Worm (Caenorhabditis elegans) whole organism, L3 larva: ENCODE results near the gene T20G5.13.

ENCODE experiments used
- R02D3.7 ChIP-seq: fragments of 150-350 bp; optimal IDR thresholded peaks from 2 replicates; lab custom pipeline; 2014; ENCODE audit warnings: missing biosample characterization, missing genetic modification characterization
- ama-1 ChIP-seq: fragments of 150-350 bp; optimal IDR thresholded peaks from 2 replicates; lab custom pipeline; 2018
- lin-15B ChIP-seq: fragments of 150-350 bp; optimal IDR thresholded peaks from 2 replicates; lab custom pipeline; 2014; ENCODE audit warnings: missing biosample characterization, missing genetic modification characterization
- mdl-1 ChIP-seq: fragments of 150-350 bp; optimal IDR thresholded peaks from 2 replicates; lab custom pipeline; 2014; ENCODE audit warnings: missing biosample characterization, missing genetic modification characterization
- pha-4 ChIP-seq: fragments of 150-350 bp; optimal IDR thresholded peaks from 2 replicates; lab custom pipeline; 2014; ENCODE audit warnings: missing biosample characterization, missing genetic modification reagents, missing genetic modification characterization

DNA sequence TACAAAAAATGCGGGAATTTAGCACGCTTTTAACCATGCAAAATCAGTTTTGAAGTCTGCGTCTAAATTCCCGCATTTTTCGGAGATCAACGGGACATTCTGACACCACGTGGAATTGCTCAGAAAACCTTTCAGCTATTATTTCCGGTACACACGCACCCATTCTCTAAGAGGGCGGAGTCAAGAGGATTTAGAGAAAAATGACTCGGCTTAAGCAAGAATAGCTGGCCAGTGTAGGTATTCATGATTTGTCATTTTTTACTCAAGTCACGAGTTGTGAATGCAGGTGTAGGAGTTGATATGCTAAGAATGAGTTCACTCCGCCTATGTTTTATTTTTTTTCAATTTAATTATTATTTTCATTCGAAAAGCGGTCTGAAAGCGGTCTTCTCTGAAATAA, 50.4 kb downstream of the T20G5.13 start:
- no peak for TF ChIP-seq lin-15B (tag; lab: Kevin White, UChicago)
- TF ChIP-seq pha-4 (tag; lab: Kevin White, UChicago): no peak
- TF ChIP-seq R02D3.7 (tag; lab: Kevin White, UChicago): no peak
- TF ChIP-seq ama-1 (lab: Kevin White, UChicago): no peak
- TF ChIP-seq mdl-1 (tag; lab: Kevin White, UChicago): no peak
